Worm (Caenorhabditis elegans) whole organism, L3 larva: ENCODE results near the gene F42C5.6.

Source experiments
- R02D3.7 ChIP-seq: fragments of 150-350 bp; optimal IDR thresholded peaks from 2 replicates; lab custom pipeline; 2014; ENCODE audit warnings: missing biosample characterization, missing genetic modification characterization
- ZK546.5 ChIP-seq: sonication (generic microtip); optimal IDR thresholded peaks from 2 replicates; lab custom pipeline; 2017; ENCODE audit warnings: missing biosample characterization, missing genetic modification characterization
- aly-2 ChIP-seq: fragments of 150-350 bp; optimal IDR thresholded peaks from 2 replicates; lab custom pipeline; 2014; ENCODE audit warnings: missing biosample characterization, missing genetic modification characterization
- ama-1 ChIP-seq: fragments of 150-350 bp; optimal IDR thresholded peaks from 2 replicates; lab custom pipeline; 2018
- ceh-16 ChIP-seq: sonication (generic microtip); optimal IDR thresholded peaks from 2 replicates; lab custom pipeline; 2017; ENCODE audit warnings: missing biosample characterization, missing genetic modification characterization
- ceh-28 ChIP-seq: fragments of 150-350 bp; optimal IDR thresholded peaks from 2 replicates; lab custom pipeline; 2014; ENCODE audit warnings: missing biosample characterization, missing genetic modification reagents, missing genetic modification characterization
- ceh-9 ChIP-seq: sonication (generic microtip); optimal IDR thresholded peaks from 2 replicates; lab custom pipeline; 2018; ENCODE audit warnings: missing biosample characterization, missing genetic modification characterization
- daf-12 ChIP-seq: fragments of 150-350 bp; optimal IDR thresholded peaks from 2 replicates; lab custom pipeline; 2014; ENCODE audit warnings: missing biosample characterization, missing genetic modification reagents, missing genetic modification characterization
- egl-27 ChIP-seq: sonication (generic microtip); optimal IDR thresholded peaks from 4 replicates; lab custom pipeline; 2017; ENCODE audit warnings: missing biosample characterization, missing genetic modification reagents, missing genetic modification characterization
- egl-5 ChIP-seq: fragments of 150-350 bp; optimal IDR thresholded peaks from 2 replicates; lab custom pipeline; 2017; ENCODE audit warnings: missing biosample characterization, missing genetic modification reagents, missing genetic modification characterization, inconsistent platforms
- elt-1 ChIP-seq: fragments of 150-350 bp; optimal IDR thresholded peaks from 2 replicates; lab custom pipeline; 2014; ENCODE audit warnings: missing biosample characterization, missing genetic modification characterization
- elt-2 ChIP-seq: sonication (generic microtip); optimal IDR thresholded peaks from 2 replicates; lab custom pipeline; 2016; ENCODE audit warnings: missing genetic modification reagents, mild to moderate bottlenecking, missing genetic modification characterization, missing compliant biosample characterization
- elt-3 ChIP-seq, 3 experiments: fragments of 150-350 bp in 1 of 3; sonication (generic microtip) in 2 of 3; optimal IDR thresholded peaks; 2 replicates in 2 of 3; 4 replicates in 1 of 3; lab custom pipeline; 2014 to 2017; ENCODE audit warnings: missing biosample characterization in 3 of 3, missing genetic modification characterization in 3 of 3
- fkh-10 ChIP-seq: sonication (generic microtip); optimal IDR thresholded peaks from 2 replicates; lab custom pipeline; 2017; ENCODE audit warnings: missing biosample characterization, missing genetic modification reagents, missing genetic modification characterization
- fos-1 ChIP-seq: fragments of 150-350 bp; optimal IDR thresholded peaks from 2 replicates; lab custom pipeline; 2014; ENCODE audit warnings: missing biosample characterization, missing genetic modification characterization
- lin-15B ChIP-seq: fragments of 150-350 bp; optimal IDR thresholded peaks from 2 replicates; lab custom pipeline; 2014; ENCODE audit warnings: missing biosample characterization, missing genetic modification characterization
- lin-39 ChIP-seq: fragments of 150-350 bp; optimal IDR thresholded peaks from 2 replicates; lab custom pipeline; 2018; ENCODE audit warnings: missing biosample characterization, missing genetic modification reagents, missing genetic modification characterization
- lsy-12 ChIP-seq: sonication (generic microtip); optimal IDR thresholded peaks from 2 replicates; lab custom pipeline; 2016; ENCODE audit warnings: mild to moderate bottlenecking, missing genetic modification characterization, missing compliant biosample characterization
- mdl-1 ChIP-seq: fragments of 150-350 bp; optimal IDR thresholded peaks from 2 replicates; lab custom pipeline; 2014; ENCODE audit warnings: missing biosample characterization, missing genetic modification characterization
- nfya-1 ChIP-seq: sonication (generic microtip); optimal IDR thresholded peaks from 2 replicates; lab custom pipeline; 2017; ENCODE audit warnings: missing genetic modification characterization, mild to moderate bottlenecking, missing compliant biosample characterization, antibody characterized with exemption, moderate library complexity; ENCODE audit not compliant: insufficient read depth
- nhr-11 ChIP-seq: fragments of 150-350 bp; optimal IDR thresholded peaks from 2 replicates; lab custom pipeline; 2014; ENCODE audit warnings: missing biosample characterization, missing genetic modification characterization
- nhr-12 ChIP-seq: fragments of 150-350 bp; optimal IDR thresholded peaks from 2 replicates; lab custom pipeline; 2014; ENCODE audit warnings: missing biosample characterization, missing genetic modification characterization
- nhr-237 ChIP-seq: fragments of 150-350 bp; optimal IDR thresholded peaks from 2 replicates; lab custom pipeline; 2014; ENCODE audit warnings: missing biosample characterization, missing genetic modification characterization
- nhr-25 ChIP-seq: sonication (generic microtip); optimal IDR thresholded peaks from 2 replicates; lab custom pipeline; 2017; ENCODE audit warnings: missing biosample characterization, missing genetic modification characterization
- nhr-28 ChIP-seq: fragments of 150-350 bp; optimal IDR thresholded peaks from 2 replicates; lab custom pipeline; 2014; ENCODE audit warnings: missing biosample characterization, missing genetic modification characterization
- nhr-67 ChIP-seq: fragments of 150-350 bp; optimal IDR thresholded peaks from 2 replicates; lab custom pipeline; 2014; ENCODE audit warnings: missing biosample characterization, missing genetic modification characterization
- nhr-76 ChIP-seq: fragments of 150-350 bp; sonication (generic microtip); optimal IDR thresholded peaks from 5 replicates; lab custom pipeline; 2014; ENCODE audit warnings: missing biosample characterization, missing genetic modification characterization
- nhr-77 ChIP-seq: fragments of 150-350 bp; optimal IDR thresholded peaks from 2 replicates; lab custom pipeline; 2014; ENCODE audit warnings: missing biosample characterization, missing genetic modification characterization
- pha-4 ChIP-seq: fragments of 150-350 bp; optimal IDR thresholded peaks from 2 replicates; lab custom pipeline; 2014; ENCODE audit warnings: missing biosample characterization, missing genetic modification reagents, missing genetic modification characterization
- pqm-1 ChIP-seq: fragments of 150-350 bp; optimal IDR thresholded peaks from 2 replicates; lab custom pipeline; 2017; ENCODE audit warnings: missing biosample characterization, missing genetic modification characterization, inconsistent platforms
- skn-1 ChIP-seq: fragments of 150-350 bp; optimal IDR thresholded peaks from 2 replicates; lab custom pipeline; 2014; ENCODE audit warnings: missing biosample characterization, missing genetic modification characterization
- snpc-4 ChIP-seq: fragments of 150-350 bp; optimal IDR thresholded peaks from 2 replicates; lab custom pipeline; 2014; ENCODE audit warnings: missing biosample characterization, missing genetic modification characterization
- tbx-2 ChIP-seq: sonication (generic microtip); optimal IDR thresholded peaks from 2 replicates; lab custom pipeline; 2016; ENCODE audit warnings: mild to moderate bottlenecking, missing genetic modification characterization, missing compliant biosample characterization
- unc-39 ChIP-seq: sonication (generic microtip); optimal IDR thresholded peaks from 4 replicates; lab custom pipeline; 2017; ENCODE audit warnings: missing biosample characterization, missing genetic modification characterization
- unc-62 ChIP-seq: fragments of 150-350 bp; sonication (generic microtip); optimal IDR thresholded peaks from 4 replicates; lab custom pipeline; 2014; ENCODE audit warnings: missing biosample characterization, missing genetic modification reagents, missing genetic modification characterization
- zag-1 ChIP-seq: fragments of 150-350 bp; optimal IDR thresholded peaks from 2 replicates; lab custom pipeline; 2014; ENCODE audit warnings: missing biosample characterization, missing genetic modification characterization
- ztf-4 ChIP-seq: fragments of 150-350 bp; optimal IDR thresholded peaks from 2 replicates; lab custom pipeline; 2014; ENCODE audit warnings: missing biosample characterization, missing genetic modification characterization

The F42C5.6 gene

ce11 chrIV:7309678-7310077 lies 804 bp upstream of the F42C5.6 start:
- TF ChIP-seq tbx-2 (no peak), ceh-9 (tag; lab: Kevin White, UChicago) (no peak), ama-1 (lab: Kevin White, UChicago) (peak; percentile 14), fkh-10 (GFP tag; lab: Kevin White, UChicago) (no peak), nhr-67 (tag; lab: Kevin White, UChicago) (no peak), nhr-25 (peak; percentile 79), zag-1 (no peak)

ce11 chrIV:7305325-7305724 lies 3.5 kb downstream of the F42C5.6 start, which contains the start of gene npr-27:
TSS of gene npr-27 (plus strand) at chrIV:7305625.
- TF ChIP-seq lin-39 (no peak), ztf-4 (tag; lab: Kevin White, UChicago) (no peak), skn-1 (no peak), pha-4 (tag; lab: Kevin White, UChicago) (no peak), unc-39 (no peak), nhr-77 (tag; lab: Kevin White, UChicago) (no peak), tbx-2 (no peak), nhr-12 (no peak), nhr-76 (tag; lab: Kevin White, UChicago) (no peak), ZK546.5 (tag; lab: Kevin White, UChicago) (no peak), elt-2 (tag; lab: Kevin White, UChicago) (no peak), ceh-16 (no peak), fkh-10 (GFP tag; lab: Kevin White, UChicago) (no peak), snpc-4 (tag; lab: Kevin White, UChicago) (no peak)

- TF ChIP-seq lsy-12 (no peak), unc-62 (GFP tag; lab: Kevin White, UChicago) (no peak), nhr-11 (tag; lab: Kevin White, UChicago) (no peak), egl-27 (no peak), mdl-1 (no peak), nhr-67 (tag; lab: Kevin White, UChicago) (no peak), ceh-28 (tag; lab: Kevin White, UChicago) (no peak), R02D3.7 (tag; lab: Kevin White, UChicago) (no peak), ztf-4 (tag; lab: Kevin White, UChicago) (no peak), nfya-1 (no peak), nhr-76 (tag; lab: Kevin White, UChicago) (no peak), nhr-12 (no peak), nhr-25 (no peak), zag-1 (no peak), pqm-1 (tag; lab: Kevin White, UChicago) (no peak), ZK546.5 (tag; lab: Kevin White, UChicago) (no peak), elt-3 (tag; optimal IDR thresholded peaks at IDR 0.05; lab: Kevin White, UChicago) (no peak)
- TF ChIP-seq, all 47 proteins: peak for 0
Observed at ce11 chrIV:7301481-7301880, 7.4 kb downstream of the F42C5.6 start.

- TF ChIP-seq skn-1 (no peak), pqm-1 (tag; lab: Kevin White, UChicago) (no peak), daf-12 (tag; lab: Kevin White, UChicago) (no peak), nhr-11 (tag; lab: Kevin White, UChicago) (no peak), fkh-10 (GFP tag; lab: Kevin White, UChicago) (no peak), aly-2 (tag; lab: Kevin White, UChicago) (no peak), ceh-28 (tag; lab: Kevin White, UChicago) (no peak), fos-1 (tag; lab: Kevin White, UChicago) (no peak), lin-39 (no peak), ama-1 (lab: Kevin White, UChicago) (no peak), mdl-1 (no peak), tbx-2 (no peak)
Observed at ce11 chrIV:7294121-7294520, 14.8 kb downstream of the F42C5.6 start, which contains the start of gene F42C5.5. TSS of gene F42C5.5 (minus strand) at chrIV:7294221.

ce11 chrIV:7291957-7292356 lies 16.9 kb downstream of the F42C5.6 start, which contains the start of gene F42C5.4:
TSS of gene F42C5.4 (minus strand) at chrIV:7292127.
- no peak for TF ChIP-seq egl-27
- TF ChIP-seq nhr-25: no peak
- TF ChIP-seq egl-5 (tag; lab: Kevin White, UChicago): no peak
- no peak for TF ChIP-seq nhr-28 (tag; lab: Kevin White, UChicago)
- no peak for TF ChIP-seq pha-4 (tag; lab: Kevin White, UChicago)
- TF ChIP-seq elt-1 (tag; lab: Kevin White, UChicago): no peak
- no peak for TF ChIP-seq nhr-237 (tag; lab: Kevin White, UChicago)
- no peak for TF ChIP-seq daf-12 (tag; lab: Kevin White, UChicago)
- no peak for TF ChIP-seq lin-15B (tag; lab: Kevin White, UChicago)
- TF ChIP-seq unc-39: no peak
- TF ChIP-seq ceh-16: no peak
